Fruit fly (Drosophila melanogaster): Measurements from ENCODE around the gene CG14852.

CG14852 gene

dm6 chr3R:14558383-14558883, 7.3 kb upstream of the CG14852 start (continued):
- peak; percentile 59 for TF ChIP-seq CG4617 (GFP tag; optimal IDR thresholded peaks at IDR 0.05; ENCODE audit: borderline replicate concordance)
- peak; percentile 92 for TF ChIP-seq Atf6 (GFP tag; IDR thresholded peaks at IDR 0.05)
- TF ChIP-seq CG9932 (GFP tag; IDR thresholded peaks at IDR 0.05) = peak; percentile 81
- TF ChIP-seq oc (tag; optimal IDR thresholded peaks at IDR 0.05) = peak; percentile 88
- TF ChIP-seq sug (tag; optimal IDR thresholded peaks at IDR 0.05) = peak; percentile 87
- TF ChIP-seq Lhr (GFP tag; optimal IDR thresholded peaks at IDR 0.05) = peak; percentile 58
- peak; percentile 59 for TF ChIP-seq Adf1 (GFP tag; IDR thresholded peaks at IDR 0.05)
- peak; percentile 69 for TF ChIP-seq Bdp1 (GFP tag; optimal IDR thresholded peaks at IDR 0.05)
- TF ChIP-seq CG6683 (GFP tag; optimal IDR thresholded peaks at IDR 0.05) = peak; percentile 92
- peak; percentile 91 for TF ChIP-seq Hand (GFP tag; optimal IDR thresholded peaks at IDR 0.05)
- TF ChIP-seq Trl (optimal IDR thresholded peaks at IDR 0.05) = peak in 1 of 2 experiments; percentile 84
- TF ChIP-seq Trl (GFP tag; optimal IDR thresholded peaks at IDR 0.05) = peak; percentile 82
- peak; percentile 88 for TF ChIP-seq CG11723 (GFP tag; optimal IDR thresholded peaks at IDR 0.05)
- TF ChIP-seq dm (GFP tag; optimal IDR thresholded peaks at IDR 0.05) = peak; percentile 79
- peak; percentile 86 for TF ChIP-seq CG12071 (GFP tag; optimal IDR thresholded peaks at IDR 0.05)
- TF ChIP-seq prd (optimal IDR thresholded peaks at IDR 0.05) = no peak
- TF ChIP-seq prd (GFP tag; IDR thresholded peaks at IDR 0.05) = peak; percentile 84
- TF ChIP-seq MTF-1 (GFP tag; optimal IDR thresholded peaks at IDR 0.05; ENCODE audit: borderline replicate concordance) = peak; percentile 60
- TF ChIP-seq CG14667 (GFP tag; IDR thresholded peaks at IDR 0.05) = peak; percentile 74
- TF ChIP-seq HHEX (GFP tag; optimal IDR thresholded peaks at IDR 0.05) = peak; percentile 94
- TF ChIP-seq CG10209 (GFP tag; optimal IDR thresholded peaks at IDR 0.05) = peak; percentile 92
- TF ChIP-seq CG10959 (GFP tag; IDR thresholded peaks at IDR 0.05) = peak; percentile 42; the same call in 1 of the 2 replicates
- peak; percentile 82 for TF ChIP-seq CG5953 (GFP tag; IDR thresholded peaks at IDR 0.05)
- TF ChIP-seq slbo (GFP tag; IDR thresholded peaks at IDR 0.05) = peak; percentile 81
- peak; percentile 71 for TF ChIP-seq CG10431 (GFP tag; optimal IDR thresholded peaks at IDR 0.05)
- TF ChIP-seq Bteb2 (GFP tag; optimal IDR thresholded peaks at IDR 0.05) = peak; percentile 93
- peak; percentile 83 for TF ChIP-seq CG11456 (GFP tag; IDR thresholded peaks at IDR 0.05)
- peak; percentile 86 for TF ChIP-seq CG4707 (GFP tag; optimal IDR thresholded peaks at IDR 0.05)
- 0 out of 2 replicates have a peak, but pooled peaks have one; percentile 33 for TF ChIP-seq aop (GFP tag; IDR thresholded peaks at IDR 0.05)
- no peak for TF ChIP-seq CG7963 (GFP tag; IDR thresholded peaks at IDR 0.05; ENCODE audit: partially characterized antibody)
- peak; percentile 88 for TF ChIP-seq caup (GFP tag; optimal IDR thresholded peaks at IDR 0.05; ENCODE audit: severe bottlenecking)
- TF ChIP-seq PHDP (tag; optimal IDR thresholded peaks at IDR 0.05) = peak; percentile 95
- TF ChIP-seq Hmx (GFP tag; optimal IDR thresholded peaks at IDR 0.05) = peak; percentile 80
- peak; percentile 88 for TF ChIP-seq CG6765 (GFP tag; optimal IDR thresholded peaks at IDR 0.05)
- TF ChIP-seq gsb (GFP tag; IDR thresholded peaks at IDR 0.05) = peak; percentile 65
- TF ChIP-seq CG34422 (GFP tag; IDR thresholded peaks at IDR 0.05) = peak; percentile 80
- no peak for TF ChIP-seq CG15073 (GFP tag; optimal IDR thresholded peaks at IDR 0.05)
- peak; percentile 63 for TF ChIP-seq CG17612 (GFP tag; IDR thresholded peaks at IDR 0.05)
- TF ChIP-seq ci (GFP tag; IDR thresholded peaks at IDR 0.05) = peak; percentile 88
- peak; percentile 84 for TF ChIP-seq CG4854 (GFP tag; optimal IDR thresholded peaks at IDR 0.05)
- peak; percentile 73 for TF ChIP-seq twi (tag; optimal IDR thresholded peaks at IDR 0.05)
- peak; percentile 76 for TF ChIP-seq CG6654 (GFP tag; optimal IDR thresholded peaks at IDR 0.05)
- TF ChIP-seq pita (GFP tag; optimal IDR thresholded peaks at IDR 0.05) = no peak
- TF ChIP-seq Dad (GFP tag; optimal IDR thresholded peaks at IDR 0.05) = peak; percentile 87
- peak; percentile 60 for TF ChIP-seq sens-2 (GFP tag; IDR thresholded peaks at IDR 0.05)
- peak; percentile 62 for TF ChIP-seq MBD-R2 (GFP tag; IDR thresholded peaks at IDR 0.05)
- TF ChIP-seq E2f1 (GFP tag; IDR thresholded peaks at IDR 0.05) = peak; percentile 78
- peak; percentile 79 for TF ChIP-seq CG14710 (tag; optimal IDR thresholded peaks at IDR 0.05)
- peak; percentile 91 for TF ChIP-seq CG8388 (GFP tag; optimal IDR thresholded peaks at IDR 0.05)
- TF ChIP-seq disco-r (GFP tag; optimal IDR thresholded peaks at IDR 0.05) = peak; percentile 86
- TF ChIP-seq CG3847 (GFP tag; IDR thresholded peaks at IDR 0.05) = peak; percentile 81

Data from whole organism, embryonic.